Fruit fly (Drosophila melanogaster) whole organism, embryonic: ENCODE data around the gene CG12589.

Experiments used
- Antp ChIP-seq: fragments of 200-800 bp; sonication (Bioruptor generic); optimal IDR thresholded peaks from 3 replicates; lab custom pipeline; 2016; ENCODE audit warnings: missing biosample characterization, missing genetic modification characterization
- Atf6 ChIP-seq: fragments of 200-800 bp; sonication (Bioruptor generic); IDR thresholded peaks from 2 replicates; pipeline ENCODE4 v1.3.6; 2022; ENCODE audit warnings: missing biosample characterization, missing genetic modification characterization
- BtbVII ChIP-seq: fragments of 200-800 bp; sonication (Bioruptor generic); optimal IDR thresholded peaks from 3 replicates; lab custom pipeline; 2017; ENCODE audit warnings: missing biosample characterization, mild to moderate bottlenecking, missing genetic modification characterization
- CG11085 ChIP-seq: fragments of 200-800 bp; sonication (Bioruptor generic); IDR thresholded peaks from 2 replicates; pipeline ENCODE4 v1.3.6; 2022; ENCODE audit warnings: missing biosample characterization, missing genetic modification characterization
- CG11093 ChIP-seq: fragments of 200-800 bp; sonication (Bioruptor generic); IDR thresholded peaks from 3 replicates; pipeline ENCODE4 v1.3.6; 2022; ENCODE audit warnings: missing biosample characterization, missing genetic modification characterization
- CG14667 ChIP-seq: fragments of 200-800 bp; sonication (Bioruptor generic); IDR thresholded peaks from 2 replicates; pipeline ENCODE4 v1.3.6; 2022; ENCODE audit warnings: missing biosample characterization, missing genetic modification characterization
- CG15479 ChIP-seq: fragments of 200-800 bp; sonication (Bioruptor generic); optimal IDR thresholded peaks from 3 replicates; lab custom pipeline; 2019; ENCODE audit warnings: missing biosample characterization, mild to moderate bottlenecking, missing genetic modification characterization, moderate library complexity
- CG15696 ChIP-seq: fragments of 200-800 bp; sonication (Bioruptor generic); optimal IDR thresholded peaks from 2 replicates; lab custom pipeline; 2019; ENCODE audit warnings: missing biosample characterization, mild to moderate bottlenecking, missing genetic modification characterization, moderate library complexity
- CG18011 ChIP-seq: fragments of 200-800 bp; sonication (Bioruptor generic); optimal IDR thresholded peaks from 2 replicates; lab custom pipeline; 2017; ENCODE audit warnings: missing biosample characterization, missing genetic modification characterization, mild to moderate bottlenecking, moderate library complexity, missing genotype
- CG2875 ChIP-seq: fragments of 200-800 bp; sonication (Bioruptor generic); optimal IDR thresholded peaks from 2 replicates; lab custom pipeline; 2017; ENCODE audit warnings: missing biosample characterization, mild to moderate bottlenecking, missing genetic modification characterization, missing genetic modification reagents
- CG3163 ChIP-seq: fragments of 200-800 bp; sonication (Bioruptor generic); optimal IDR thresholded peaks from 3 replicates; lab custom pipeline; 2016; ENCODE audit warnings: missing biosample characterization, missing genetic modification characterization
- CG3281 ChIP-seq: fragments of 200-800 bp; sonication (Bioruptor generic); optimal IDR thresholded peaks from 3 replicates; lab custom pipeline; 2017; ENCODE audit warnings: missing biosample characterization, mild to moderate bottlenecking, missing genetic modification characterization
- CG4404 ChIP-seq: fragments of 200-800 bp; sonication (Bioruptor generic); IDR thresholded peaks from 2 replicates; pipeline ENCODE4 v1.3.6; 2022; ENCODE audit warnings: missing biosample characterization, missing genetic modification characterization
- CG4617 ChIP-seq: fragments of 200-800 bp; sonication (Bioruptor generic); optimal IDR thresholded peaks from 3 replicates; lab custom pipeline; 2016; ENCODE audit warnings: missing biosample characterization, missing genetic modification characterization, borderline replicate concordance
- CG4707 ChIP-seq: fragments of 200-800 bp; sonication (Bioruptor generic); optimal IDR thresholded peaks from 2 replicates; lab custom pipeline; 2018; ENCODE audit warnings: missing biosample characterization, mild to moderate bottlenecking, missing genetic modification characterization, moderate library complexity
- CG6813 ChIP-seq: fragments of 200-800 bp; sonication (Bioruptor generic); optimal IDR thresholded peaks from 2 replicates; lab custom pipeline; 2017; ENCODE audit warnings: missing biosample characterization, missing genetic modification characterization, mild to moderate bottlenecking, moderate library complexity, missing genetic modification reagents
- CG7786 ChIP-seq: fragments of 200-800 bp; sonication (Bioruptor generic); optimal IDR thresholded peaks from 2 replicates; lab custom pipeline; 2016; ENCODE audit warnings: missing biosample characterization, missing genetic modification characterization
- CG7839 ChIP-seq: fragments of 200-800 bp; sonication (Bioruptor generic); optimal IDR thresholded peaks from 3 replicates; lab custom pipeline; 2018; ENCODE audit warnings: missing biosample characterization, mild to moderate bottlenecking, missing genetic modification characterization, moderate library complexity
- Dad ChIP-seq: fragments of 200-800 bp; sonication (Bioruptor generic); optimal IDR thresholded peaks from 3 replicates; lab custom pipeline; 2016; ENCODE audit warnings: missing biosample characterization, missing genetic modification characterization
- Deaf1 ChIP-seq: fragments of 200-800 bp; optimal IDR thresholded peaks from 3 replicates; lab custom pipeline; 2019; ENCODE audit warnings: missing biosample characterization, mild to moderate bottlenecking, missing genetic modification characterization, moderate library complexity
- Dfd ChIP-seq, 2 experiments: fragments of >200 bp; optimal IDR thresholded peaks; 2 replicates each; lab custom pipeline; 2017; ENCODE audit warnings: missing biosample characterization in 2 of 2, missing genetic modification characterization in 2 of 2
- Eip74EF ChIP-seq, 2 experiments: fragments of 200-800 bp in 1 of 2; fragments of >200 bp in 1 of 2; sonication (Bioruptor generic) in 1 of 2; optimal IDR thresholded peaks; 2 replicates each; lab custom pipeline; 2017 to 2019; ENCODE audit warnings: missing biosample characterization in 2 of 2, missing genetic modification characterization in 2 of 2, mild to moderate bottlenecking in 1 of 2, moderate library complexity in 1 of 2
- Gsc ChIP-seq: fragments of 200-800 bp; sonication (Bioruptor generic); IDR thresholded peaks from 2 replicates; pipeline ENCODE4 v1.3.6; 2022; ENCODE audit warnings: missing biosample characterization, missing genetic modification characterization
- HHEX ChIP-seq: fragments of 200-800 bp; sonication (Bioruptor generic); optimal IDR thresholded peaks from 3 replicates; lab custom pipeline; 2017; ENCODE audit warnings: missing biosample characterization, mild to moderate bottlenecking, missing genetic modification characterization, missing genetic modification reagents
- Hmx ChIP-seq: fragments of 200-800 bp; sonication (Bioruptor generic); optimal IDR thresholded peaks from 2 replicates; lab custom pipeline; 2016; ENCODE audit warnings: missing biosample characterization, missing genetic modification characterization
- Rfx ChIP-seq: fragments of 200-800 bp; sonication (Bioruptor generic); IDR thresholded peaks from 2 replicates; pipeline ENCODE4 v1.3.6; 2022; ENCODE audit warnings: missing biosample characterization, missing genetic modification characterization
- Spps ChIP-seq: fragments of 200-800 bp; sonication (Bioruptor generic); optimal IDR thresholded peaks from 2 replicates; lab custom pipeline; 2018; ENCODE audit warnings: missing biosample characterization, mild to moderate bottlenecking, missing genetic modification characterization
- br ChIP-seq: fragments of >200 bp; optimal IDR thresholded peaks from 2 replicates; lab custom pipeline; 2017
- bsh ChIP-seq, 2 experiments: fragments of 200-800 bp; sonication (Bioruptor generic); optimal IDR thresholded peaks; 2 replicates each; lab custom pipeline; 2017 to 2018; ENCODE audit warnings: mild to moderate bottlenecking in 2 of 2, missing biosample characterization in 2 of 2, missing genetic modification characterization in 2 of 2, moderate library complexity in 1 of 2
- crc ChIP-seq: fragments of 200-800 bp; sonication (Bioruptor generic); optimal IDR thresholded peaks from 2 replicates; lab custom pipeline; 2016; ENCODE audit warnings: missing biosample characterization, missing genetic modification characterization
- crol ChIP-seq: fragments of 200-800 bp; sonication (Bioruptor generic); IDR thresholded peaks from 2 replicates; pipeline ENCODE4 v1.3.6; 2022; ENCODE audit warnings: missing biosample characterization, missing genetic modification characterization
- dysf ChIP-seq: fragments of 200-800 bp; sonication (Bioruptor generic); IDR thresholded peaks from 3 replicates; pipeline ENCODE4 v1.3.6; 2022; ENCODE audit warnings: missing biosample characterization, missing genetic modification characterization
- gsb-n ChIP-seq: fragments of 200-800 bp; sonication (Bioruptor generic); optimal IDR thresholded peaks from 3 replicates; lab custom pipeline; 2018; ENCODE audit warnings: missing biosample characterization, mild to moderate bottlenecking, missing genetic modification characterization
- hbn ChIP-seq: fragments of 200-800 bp; sonication (Bioruptor generic); IDR thresholded peaks from 2 replicates; pipeline ENCODE4 v1.3.6; 2022; ENCODE audit warnings: missing biosample characterization, missing genetic modification characterization; ENCODE audit not compliant: partially characterized antibody
- hth ChIP-seq: fragments of >200 bp; optimal IDR thresholded peaks from 2 replicates; lab custom pipeline; 2017; ENCODE audit warnings: inconsistent platforms
- inv ChIP-seq: fragments of 200-800 bp; sonication (Bioruptor generic); IDR thresholded peaks from 2 replicates; pipeline ENCODE4 v1.3.6; 2022; ENCODE audit warnings: missing biosample characterization, missing genetic modification characterization; ENCODE audit not compliant: partially characterized antibody
- kni ChIP-seq: fragments of 200-800 bp; sonication (Bioruptor generic); optimal IDR thresholded peaks from 3 replicates; lab custom pipeline; 2017; ENCODE audit warnings: mild to moderate bottlenecking, missing biosample characterization, missing genetic modification reagents, missing genetic modification characterization
- lola ChIP-seq, 3 experiments: fragments of >200 bp in 2 of 3; fragments of 200-800 bp in 1 of 3; sonication (Bioruptor generic) in 1 of 3; optimal IDR thresholded peaks; 2 replicates each; lab custom pipeline; 2017 to 2019; ENCODE audit warnings: missing biosample characterization in 3 of 3, missing genetic modification characterization in 3 of 3, mild to moderate bottlenecking in 1 of 3, moderate library complexity in 1 of 3
- maf-S ChIP-seq: fragments of 200-800 bp; sonication (Bioruptor generic); optimal IDR thresholded peaks from 2 replicates; lab custom pipeline; 2016; ENCODE audit warnings: missing biosample characterization, missing genetic modification characterization
- nerfin-1 ChIP-seq: fragments of 200-800 bp; sonication (Bioruptor generic); optimal IDR thresholded peaks from 3 replicates; lab custom pipeline; 2019; ENCODE audit warnings: missing biosample characterization, mild to moderate bottlenecking, missing genetic modification characterization, moderate library complexity
- pita ChIP-seq: fragments of 200-800 bp; sonication (Bioruptor generic); optimal IDR thresholded peaks from 2 replicates; lab custom pipeline; 2017; ENCODE audit warnings: missing biosample characterization, mild to moderate bottlenecking, missing genetic modification characterization
- prd ChIP-seq, 3 experiments: fragments of >200 bp in 2 of 3; fragments of 200-800 bp in 1 of 3; sonication (Bioruptor generic) in 1 of 3; optimal IDR thresholded peaks in 2 of 3; IDR thresholded peaks in 1 of 3; 2 replicates in 2 of 3; 3 replicates in 1 of 3; pipeline versions ENCODE4 v1.3.6 to Lab custom; 2017 to 2022; ENCODE audit warnings: missing biosample characterization in 1 of 3, missing genetic modification characterization in 1 of 3
- sr ChIP-seq: fragments of 200-800 bp; sonication (Bioruptor generic); IDR thresholded peaks from 3 replicates; pipeline ENCODE4 v1.3.6; 2022; ENCODE audit warnings: missing biosample characterization, missing genetic modification characterization
- tgo ChIP-seq: fragments of 200-800 bp; sonication (Bioruptor generic); IDR thresholded peaks from 3 replicates; pipeline ENCODE4 v1.3.6; 2022; ENCODE audit warnings: missing biosample characterization, missing genetic modification characterization
- tin ChIP-seq: fragments of 200-800 bp; sonication (Bioruptor generic); optimal IDR thresholded peaks from 3 replicates; lab custom pipeline; 2016; ENCODE audit warnings: missing biosample characterization, missing genetic modification characterization
- tio ChIP-seq: fragments of 200-800 bp; sonication (Bioruptor generic); optimal IDR thresholded peaks from 2 replicates; lab custom pipeline; 2017; ENCODE audit warnings: missing biosample characterization, missing genetic modification characterization, inconsistent platforms
- trem ChIP-seq: fragments of 200-800 bp; optimal IDR thresholded peaks from 3 replicates; lab custom pipeline; 2019; ENCODE audit warnings: missing biosample characterization, mild to moderate bottlenecking, missing genetic modification characterization, moderate library complexity
- trh ChIP-seq: fragments of 200-800 bp; sonication (Bioruptor generic); optimal IDR thresholded peaks from 2 replicates; lab custom pipeline; 2016; ENCODE audit warnings: missing biosample characterization, missing genetic modification characterization
- usp ChIP-seq: fragments of >200 bp; optimal IDR thresholded peaks from 2 replicates; lab custom pipeline; 2017; ENCODE audit warnings: missing biosample characterization, missing genetic modification characterization

Gene CG12589

dm6 chr3R:5122266-5123096 is 16.3 kb downstream of the CG12589 start (continued):
- TF ChIP-seq CG18011, result no peak
- no peak for TF ChIP-seq tio (GFP tag; lab: Kevin White, UChicago)
- TF ChIP-seq Gsc (GFP tag; lab: Robert Waterston, UW), result no peak
- no peak for TF ChIP-seq hbn
- no peak for TF ChIP-seq Dfd (GFP tag; optimal IDR thresholded peaks at IDR 0.05; lab: Kevin White, UChicago)
- TF ChIP-seq Hmx (GFP tag; lab: Kevin White, UChicago), result no peak
- no peak for TF ChIP-seq CG4617 (GFP tag; lab: Kevin White, UChicago)
- TF ChIP-seq CG2875, result no peak
- peak; percentile 21 for TF ChIP-seq trem
- TF ChIP-seq CG11093 (GFP tag; lab: Robert Waterston, UW), result no peak
- no peak for TF ChIP-seq sr (GFP tag; lab: Robert Waterston, UW)
- no peak for TF ChIP-seq crc (GFP tag; lab: Kevin White, UChicago)
- TF ChIP-seq CG7839 (tag; lab: Kevin White, UChicago), result peak; percentile 37
- TF ChIP-seq br (lab: Kevin White, UChicago), result no peak
- TF ChIP-seq nerfin-1 (tag; lab: Kevin White, UChicago), result peak; percentile 62
- no peak for TF ChIP-seq Deaf1 (tag; lab: Kevin White, UChicago)
- TF ChIP-seq dysf (GFP tag; lab: Robert Waterston, UW), result no peak
- TF ChIP-seq Atf6 (GFP tag; lab: Robert Waterston, UW), result no peak
- no peak for TF ChIP-seq CG15479
- TF ChIP-seq CG3163, result no peak
- TF ChIP-seq maf-S (GFP tag; lab: Kevin White, UChicago), result no peak
- no peak for TF ChIP-seq CG14667 (GFP tag; lab: Robert Waterston, UW)
- no peak for TF ChIP-seq CG7786 (GFP tag; lab: Kevin White, UChicago)
- TF ChIP-seq crol (GFP tag; lab: Robert Waterston, UW), result peak; percentile 78
- TF ChIP-seq inv (GFP tag; lab: Robert Waterston, UW), result no peak
- no peak for TF ChIP-seq tgo (GFP tag; lab: Robert Waterston, UW)
- TF ChIP-seq usp (GFP tag; lab: Kevin White, UChicago), result no peak
- no peak for TF ChIP-seq Eip74EF (GFP tag; optimal IDR thresholded peaks at IDR 0.05; lab: Kevin White, UChicago)
- peak; percentile 60 for TF ChIP-seq kni (GFP tag; lab: Kevin White, UChicago)
- no peak for TF ChIP-seq tin (GFP tag; lab: Kevin White, UChicago)
- TF ChIP-seq CG4404, result no peak
- no peak for TF ChIP-seq CG11085 (GFP tag; lab: Robert Waterston, UW)
- peak in 1 of 2 experiments; percentile 35 for TF ChIP-seq bsh (GFP tag; optimal IDR thresholded peaks at IDR 0.05; lab: Kevin White, UChicago)
- no peak for TF ChIP-seq BtbVII
- no peak for TF ChIP-seq prd (optimal IDR thresholded peaks at IDR 0.05; lab: Kevin White, UChicago)
- TF ChIP-seq prd (GFP tag; IDR thresholded peaks at IDR 0.05; lab: Robert Waterston, UW), result no peak
- no peak for TF ChIP-seq trh (GFP tag; lab: Kevin White, UChicago)
- no peak for TF ChIP-seq Rfx (GFP tag; lab: Robert Waterston, UW)
- no peak for TF ChIP-seq Antp (GFP tag; lab: Kevin White, UChicago)
- TF ChIP-seq hth, result no peak
- no peak for TF ChIP-seq HHEX (GFP tag; lab: Kevin White, UChicago)
- TF ChIP-seq pita (GFP tag; lab: Kevin White, UChicago), result no peak
- TF ChIP-seq gsb-n (tag; lab: Kevin White, UChicago), result peak; percentile 53
- TF ChIP-seq CG15696 (tag; lab: Kevin White, UChicago), result no peak
- no peak for TF ChIP-seq Dad (GFP tag; lab: Kevin White, UChicago)
- TF ChIP-seq CG6813 (GFP tag; lab: Kevin White, UChicago), result no peak
- no peak for TF ChIP-seq CG3281
- TF ChIP-seq lola (GFP tag; optimal IDR thresholded peaks at IDR 0.05; lab: Kevin White, UChicago), result peak in 1 of 3 experiments; percentile 30
- no peak for TF ChIP-seq Spps
- no peak for TF ChIP-seq CG4707 (GFP tag; lab: Kevin White, UChicago)
